Worm (Caenorhabditis elegans) whole organism, L4/young adult: Measurements from ENCODE around the gene Y6G8.2.
"Not testable (repeated sequence)": the region's sequence is repeated elsewhere in the genome, so short reads cannot be mapped to it uniquely, and the experiment has no call there.

Source experiments
- W03F9.2 ChIP-seq: fragments of 150-350 bp; optimal IDR thresholded peaks from 2 replicates; lab custom pipeline; 2014; ENCODE audit warnings: missing biosample characterization, missing genetic modification characterization
- dao-5 ChIP-seq: sonication (generic microtip); optimal IDR thresholded peaks from 2 replicates; lab custom pipeline; 2016; ENCODE audit warnings: missing genotype, missing genetic modification characterization, moderate library complexity, missing compliant biosample characterization
- him-1 ChIP-seq: sonication (generic microtip); optimal IDR thresholded peaks from 2 replicates; lab custom pipeline; 2016; ENCODE audit warnings: missing genotype, missing genetic modification reagents, missing genetic modification characterization, missing compliant biosample characterization

Gene Y6G8.2

DNA sequence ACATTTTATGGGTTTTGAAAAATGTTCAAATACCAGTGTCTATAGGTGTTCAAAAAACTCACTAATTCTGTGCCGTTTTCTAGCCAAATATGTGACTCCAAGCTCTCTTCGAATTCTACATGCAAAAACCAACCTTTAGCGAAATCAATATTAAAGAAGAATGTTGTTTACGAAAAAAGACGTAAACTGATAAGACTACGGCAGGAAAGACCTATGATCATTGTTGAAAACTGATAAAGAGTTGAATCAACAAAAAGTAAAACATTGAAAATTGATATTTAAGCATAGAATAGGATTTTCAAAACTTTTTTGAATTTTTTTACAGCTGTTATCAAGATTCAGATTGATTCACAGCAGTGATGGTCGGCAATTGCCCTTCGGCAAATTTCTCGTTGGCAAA, at the start of gene Y6G8.2:
Gene Y6G8.2, minus strand, starts transcription at position 147 of the 400 bp plus-strand sequence.
- TF ChIP-seq him-1 (tag; lab: Kevin White, UChicago) (no peak), dao-5 (tag; lab: Kevin White, UChicago) (no peak), W03F9.2 (tag; lab: Kevin White, UChicago) (no peak)

DNA sequence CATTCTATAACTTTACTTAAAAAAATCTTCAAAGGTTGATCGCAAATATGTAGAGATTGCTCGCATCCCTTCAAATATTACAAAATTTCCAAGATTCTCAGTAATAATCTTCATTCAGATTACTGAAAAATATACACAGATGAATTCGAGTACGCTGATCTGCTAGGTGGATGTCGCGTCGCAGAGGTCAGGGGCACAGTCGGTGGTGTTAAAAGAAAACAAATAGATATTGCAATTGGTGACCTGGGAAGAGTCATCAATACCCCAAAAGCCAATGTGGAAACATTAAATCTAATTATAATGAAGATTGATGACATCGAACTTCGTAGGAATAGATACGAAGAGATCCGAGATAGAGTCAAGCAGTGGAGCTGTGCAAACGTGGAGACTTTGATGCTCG, 29.8 kb upstream of the Y6G8.2 start, which contains the start of gene F57G4.10:
Gene F57G4.10, plus strand, starts transcription at position 301 of the 400 bp plus-strand sequence.
- TF ChIP-seq him-1 (tag; lab: Kevin White, UChicago) (no peak), W03F9.2 (tag; lab: Kevin White, UChicago) (no peak), dao-5 (tag; lab: Kevin White, UChicago) (no peak)

DNA sequence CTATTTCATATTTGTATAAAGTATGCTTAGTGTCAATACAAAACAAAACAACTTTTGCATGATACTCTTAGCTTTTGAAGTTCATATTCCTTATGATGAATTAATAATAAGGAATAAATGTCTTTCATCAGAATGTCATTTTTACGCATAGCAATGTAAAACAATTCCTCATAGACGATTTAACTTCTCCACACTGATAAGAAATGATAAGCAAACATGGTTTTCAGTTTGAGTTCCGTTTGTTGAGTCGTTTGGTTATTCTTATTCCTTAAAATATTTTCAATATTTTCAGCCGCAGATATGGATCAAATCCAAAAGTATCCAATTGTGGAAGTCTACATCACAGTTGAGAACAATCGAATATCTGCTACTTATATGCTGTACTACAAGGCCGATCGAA, 26.1 kb upstream of the Y6G8.2 start, which contains the start of gene F57G4.11:
Gene F57G4.11, plus strand, starts transcription at position 301 of the 400 bp plus-strand sequence.
- no peak for TF ChIP-seq dao-5 (tag; lab: Kevin White, UChicago)
- no peak for TF ChIP-seq him-1 (tag; lab: Kevin White, UChicago)
- no peak for TF ChIP-seq W03F9.2 (tag; lab: Kevin White, UChicago)

DNA sequence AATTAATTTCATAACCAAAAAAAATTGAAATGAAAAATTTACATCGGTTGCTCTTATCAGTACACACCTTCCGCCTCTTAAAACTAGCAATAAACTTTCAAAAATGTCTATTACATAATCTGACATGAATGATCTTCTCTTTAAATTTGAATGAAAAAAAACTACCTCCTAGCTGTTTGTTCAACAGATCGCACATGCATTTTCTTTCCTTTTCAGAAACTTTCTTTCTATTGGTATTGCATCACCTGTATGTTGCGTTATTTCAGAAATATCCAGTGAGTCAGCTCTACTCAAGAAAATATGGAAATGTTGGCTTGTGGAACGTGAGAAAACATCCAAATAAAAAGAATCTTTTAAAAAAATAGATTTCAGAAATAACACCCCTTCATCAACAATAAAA, 24.5 kb upstream of the Y6G8.2 start, which contains the start of gene F57G4.1:
Gene F57G4.1, plus strand, starts transcription at position 301 of the 400 bp plus-strand sequence.
- no peak for TF ChIP-seq him-1 (tag; lab: Kevin White, UChicago)
- TF ChIP-seq W03F9.2 (tag; lab: Kevin White, UChicago): no peak
- no peak for TF ChIP-seq dao-5 (tag; lab: Kevin White, UChicago)

DNA sequence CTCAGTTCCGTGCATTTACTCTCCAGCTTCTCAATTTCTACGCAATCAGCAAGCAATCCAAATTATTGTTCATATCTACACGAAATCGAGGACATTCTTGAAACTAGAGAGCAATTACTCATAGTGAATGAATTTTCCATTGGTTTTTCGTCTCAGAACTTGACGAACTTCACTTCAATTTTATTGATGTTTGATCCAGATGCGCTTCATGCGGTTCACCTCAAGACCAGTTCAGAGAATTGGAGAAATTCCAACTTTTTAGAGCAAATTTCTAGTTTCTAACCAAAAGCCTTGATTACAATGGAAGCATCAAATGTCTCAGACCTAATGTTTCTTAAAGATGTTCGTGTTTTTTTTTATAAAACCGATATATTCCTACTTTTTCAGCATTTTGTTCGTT, 21.5 kb upstream of the Y6G8.2 start, which contains the start of gene Y6G8.8:
Gene Y6G8.8, plus strand, starts transcription at position 301 of the 400 bp plus-strand sequence.
- TF ChIP-seq W03F9.2 (tag; lab: Kevin White, UChicago) (no peak), dao-5 (tag; lab: Kevin White, UChicago) (no peak), him-1 (tag; lab: Kevin White, UChicago) (no peak)

DNA sequence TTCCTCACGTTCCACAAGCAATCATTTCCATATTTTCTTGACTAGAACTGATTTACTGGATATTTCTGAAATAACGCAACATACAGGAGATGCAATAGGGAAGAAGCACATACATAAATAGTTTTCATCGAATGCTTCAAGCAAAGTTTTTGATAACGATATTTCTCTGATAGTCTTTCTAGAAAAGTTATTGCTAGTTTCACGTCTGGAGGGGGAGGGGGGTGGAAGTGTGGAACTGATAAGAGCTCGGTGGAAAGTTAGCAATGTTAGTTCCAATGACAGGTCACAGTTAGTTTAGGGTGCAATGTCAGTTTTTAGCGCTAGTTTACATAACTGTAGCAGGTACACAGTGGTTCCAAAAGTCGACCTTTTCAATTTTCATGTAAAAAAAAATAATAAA, 18.1 kb upstream of the Y6G8.2 start, which contains the start of gene Y6G8.6:
Gene Y6G8.6, minus strand, starts transcription at position 98 of the 400 bp plus-strand sequence.
- TF ChIP-seq W03F9.2 (tag; lab: Kevin White, UChicago) (no peak), dao-5 (tag; lab: Kevin White, UChicago) (no peak), him-1 (tag; lab: Kevin White, UChicago) (no peak)

DNA sequence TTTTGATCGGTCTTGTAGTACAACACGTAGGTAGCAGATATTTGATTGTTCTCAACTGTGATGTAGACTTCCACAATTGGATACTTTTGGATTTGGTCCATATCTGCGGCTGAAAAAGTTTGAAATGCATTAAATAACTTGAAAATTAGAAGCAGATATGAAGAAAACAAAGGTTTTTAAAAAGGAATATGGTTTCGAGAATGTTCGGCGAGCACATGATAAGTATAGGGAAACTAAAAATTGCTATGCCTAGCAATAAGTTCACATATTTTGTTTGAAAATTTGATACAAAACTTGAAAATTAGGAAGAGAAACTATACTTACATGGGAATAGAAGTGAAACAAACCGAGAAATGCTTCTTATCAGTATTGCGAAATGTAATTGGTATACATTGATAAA, 16.9 kb upstream of the Y6G8.2 start, which contains the start of gene Y6G8.5:
Gene Y6G8.5, minus strand, starts transcription at position 101 of the 400 bp plus-strand sequence.
- TF ChIP-seq dao-5 (tag; lab: Kevin White, UChicago) (no peak), W03F9.2 (tag; lab: Kevin White, UChicago) (no peak), him-1 (tag; lab: Kevin White, UChicago) (no peak)

DNA sequence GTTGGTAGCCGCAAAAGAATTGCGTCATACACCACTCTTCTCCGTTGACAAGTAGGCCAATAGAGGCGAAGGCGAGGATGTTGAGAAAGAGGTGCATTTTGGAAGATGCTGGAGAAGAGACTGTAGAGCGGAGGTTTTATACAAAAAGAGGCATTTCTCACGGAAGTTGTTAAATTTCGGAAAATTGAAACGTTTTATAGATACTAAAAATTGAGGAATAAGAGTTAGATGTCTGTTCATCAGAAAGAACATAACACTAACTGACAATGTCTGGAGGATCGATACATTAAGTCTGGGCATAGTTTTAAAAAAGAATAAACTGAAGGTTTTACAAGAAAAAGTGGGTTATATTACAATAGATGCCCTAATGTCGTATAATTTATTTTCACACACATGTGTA, 15.5 kb upstream of the Y6G8.2 start, which contains the start of gene Y6G8.14:
Gene Y6G8.14, minus strand, starts transcription at position 101 of the 400 bp plus-strand sequence.
- no peak for TF ChIP-seq him-1 (tag; lab: Kevin White, UChicago)
- no peak for TF ChIP-seq dao-5 (tag; lab: Kevin White, UChicago)
- TF ChIP-seq W03F9.2 (tag; lab: Kevin White, UChicago): no peak

DNA sequence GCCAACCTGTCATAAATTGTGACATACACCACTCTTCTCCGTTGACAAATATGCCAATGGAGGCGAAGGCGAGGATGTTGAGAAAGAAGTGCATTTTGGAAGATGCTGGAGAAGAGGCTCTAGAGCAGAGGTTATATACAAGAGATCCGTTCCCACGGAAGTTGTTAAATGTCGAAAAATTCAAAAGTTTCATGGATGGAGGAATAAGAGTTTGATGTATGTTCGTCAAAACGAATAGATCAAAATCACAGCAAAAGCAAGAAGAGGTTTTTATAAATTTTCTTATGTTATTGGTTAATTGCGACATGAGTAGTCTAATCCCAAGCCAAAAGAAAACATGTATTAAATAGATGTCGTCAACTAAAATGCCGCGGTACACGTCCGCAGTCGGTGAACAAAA, 11.7 kb upstream of the Y6G8.2 start, which contains the start of gene Y6G8.15:
Gene Y6G8.15, minus strand, starts transcription at position 101 of the 400 bp plus-strand sequence.
- TF ChIP-seq dao-5, him-1, W03F9.2 (tag; lab: Kevin White, UChicago): not testable (repeated sequence)

DNA sequence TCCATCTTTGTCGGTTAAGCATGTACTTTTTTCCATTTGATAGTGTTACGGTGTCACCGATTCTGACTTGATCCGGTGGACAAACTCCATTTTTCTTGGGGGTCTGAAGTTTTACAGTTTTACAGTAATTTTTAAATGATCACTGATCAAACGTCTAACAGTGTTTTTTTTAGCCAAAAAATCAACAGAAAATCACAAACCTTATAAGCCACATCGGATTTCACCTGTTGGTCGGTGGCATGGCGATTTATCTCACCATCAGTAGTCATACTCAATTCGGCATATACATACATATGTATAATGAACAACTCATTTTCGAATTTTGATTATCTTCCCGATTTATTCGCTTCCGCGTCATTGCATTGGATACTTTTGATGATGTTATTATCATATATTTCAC, 9.0 kb upstream of the Y6G8.2 start, which contains the start of gene srz-91:
Gene srz-91, plus strand, starts transcription at position 301 of the 400 bp plus-strand sequence.
- TF ChIP-seq W03F9.2 (tag; lab: Kevin White, UChicago): no peak
- no peak for TF ChIP-seq dao-5 (tag; lab: Kevin White, UChicago)
- TF ChIP-seq him-1 (tag; lab: Kevin White, UChicago): no peak

DNA sequence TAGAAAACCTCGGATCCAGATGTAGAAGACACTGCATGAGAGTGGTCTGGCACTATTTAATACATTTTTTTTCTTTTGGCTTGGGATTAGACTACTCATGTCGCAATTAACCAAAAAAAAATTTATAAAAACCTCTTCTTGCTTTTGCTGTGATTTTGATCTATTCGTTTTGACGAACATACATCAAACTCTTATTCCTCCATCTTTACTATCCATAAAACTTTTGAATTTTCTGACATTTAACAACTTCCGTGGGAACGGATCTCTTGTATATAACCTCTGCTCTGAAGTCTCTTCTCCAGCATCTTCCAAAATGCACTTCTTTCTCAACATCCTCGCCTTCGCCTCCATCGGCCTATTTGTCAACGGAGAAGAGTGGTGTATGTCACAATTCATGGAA, 7.3 kb upstream of the Y6G8.2 start, which contains the start of gene Y6G8.16:
Gene Y6G8.16, plus strand, starts transcription at position 301 of the 400 bp plus-strand sequence.
- TF ChIP-seq W03F9.2, him-1, dao-5 (tag; lab: Kevin White, UChicago): not testable (repeated sequence)

DNA sequence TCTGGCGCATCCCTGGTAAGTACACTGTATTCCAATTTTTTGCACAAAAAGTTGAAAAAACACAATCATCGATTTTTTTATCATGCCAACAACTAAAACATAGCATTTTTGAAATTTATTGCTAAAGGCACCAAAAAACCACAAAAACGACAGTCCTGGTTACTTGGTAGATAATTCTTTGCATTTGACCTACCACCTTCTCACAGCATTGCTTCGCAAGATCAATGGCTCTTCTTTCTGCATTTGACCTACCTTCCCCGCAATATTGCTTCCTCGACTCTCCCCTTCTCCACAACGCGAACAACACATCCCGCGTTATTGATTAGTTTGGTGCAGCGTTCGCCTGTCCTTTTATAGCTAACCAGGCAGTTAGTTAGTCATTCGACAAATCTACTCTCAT, 2.8 kb upstream of the Y6G8.2 start, which contains the start of gene ztf-25:
Gene ztf-25, plus strand, starts transcription at position 301 of the 400 bp plus-strand sequence.
- TF ChIP-seq him-1 (tag; lab: Kevin White, UChicago) (no peak), W03F9.2 (tag; lab: Kevin White, UChicago) (no peak), dao-5 (tag; lab: Kevin White, UChicago) (no peak)

DNA sequence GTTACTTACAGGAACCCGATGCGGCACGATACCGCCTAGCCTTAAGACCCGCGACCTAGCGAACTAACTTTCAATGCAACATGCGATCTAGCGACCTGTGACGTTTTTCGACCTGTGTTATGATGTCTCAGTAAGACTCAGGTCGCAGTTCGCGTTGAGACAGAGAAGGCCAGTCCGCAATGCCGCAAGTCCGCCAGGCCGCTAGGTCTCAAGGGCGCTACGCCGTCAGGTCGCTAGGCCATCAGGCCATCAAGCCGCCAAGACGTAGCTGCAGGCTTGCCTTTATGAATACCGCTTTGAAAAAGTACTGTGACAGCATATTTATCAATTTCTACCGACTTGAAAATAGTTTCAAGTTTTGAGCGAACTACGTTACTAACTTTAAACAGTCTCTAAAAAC, 3.1 kb downstream of the Y6G8.2 start:
- TF ChIP-seq dao-5 (tag; lab: Kevin White, UChicago) (no peak), W03F9.2 (tag; lab: Kevin White, UChicago) (no peak), him-1 (tag; lab: Kevin White, UChicago) (no peak)
